Worm (Caenorhabditis elegans) whole organism, L4/young adult: Measurements from ENCODE around the gene F57G9.7.
A peak's percentile ranks its signal among the peaks of the same experiment; 100 is the strongest.

Experiments
- W03F9.2 ChIP-seq: fragments of 150-350 bp; optimal IDR thresholded peaks from 2 replicates; lab custom pipeline; 2014; ENCODE audit warnings: missing biosample characterization, missing genetic modification characterization
- dao-5 ChIP-seq: sonication (generic microtip); optimal IDR thresholded peaks from 2 replicates; lab custom pipeline; 2016; ENCODE audit warnings: missing genotype, missing genetic modification characterization, moderate library complexity, missing compliant biosample characterization
- him-1 ChIP-seq: sonication (generic microtip); optimal IDR thresholded peaks from 2 replicates; lab custom pipeline; 2016; ENCODE audit warnings: missing genotype, missing genetic modification reagents, missing genetic modification characterization, missing compliant biosample characterization

The F57G9.7 gene

ce11 chrII:12412417-12412816 lies 14.9 kb upstream of the F57G9.7 start, which contains the start of gene Y57A10C.1:
TSS of gene Y57A10C.1 (minus strand) at chrII:12412517.
- TF ChIP-seq him-1, result no peak

- TF ChIP-seq him-1 (no peak), dao-5 (no peak), W03F9.2 (tag; lab: Kevin White, UChicago) (no peak)
Observed at ce11 chrII:12410107-12410506, 12.6 kb upstream of the F57G9.7 start, which contains the start of gene F57G9.3. TSS of gene F57G9.3 (minus strand) at chrII:12410207.

ce11 chrII:12408717-12409116 lies 11.2 kb upstream of the F57G9.7 start, which contains the start of gene sre-31:
TSS of gene sre-31 (minus strand) at chrII:12408817.
- TF ChIP-seq dao-5 (no peak), W03F9.2 (tag; lab: Kevin White, UChicago) (no peak), him-1 (no peak)

- no peak for TF ChIP-seq W03F9.2 (tag; lab: Kevin White, UChicago)
- no peak for TF ChIP-seq dao-5
- TF ChIP-seq him-1, result no peak
Observed at ce11 chrII:12406394-12406793, 8.8 kb upstream of the F57G9.7 start, which contains the start of gene sre-30. TSS of gene sre-30 (minus strand) at chrII:12406494.

- TF ChIP-seq dao-5 (no peak), him-1 (no peak)
Observed at ce11 chrII:12401791-12402190, 4.2 kb upstream of the F57G9.7 start, which contains the start of gene sre-29. TSS of gene sre-29 (minus strand) at chrII:12401891.

ce11 chrII:12394138-12394537 lies 3.4 kb downstream of the F57G9.7 start:
- TF ChIP-seq him-1, result no peak
- no peak for TF ChIP-seq dao-5
- TF ChIP-seq W03F9.2 (tag; lab: Kevin White, UChicago), result no peak

- TF ChIP-seq dao-5, result no peak
Observed at ce11 chrII:12393690-12394089, 3.9 kb downstream of the F57G9.7 start, which contains the start of gene Y57A10B.7. TSS of gene Y57A10B.7 (minus strand) at chrII:12393790.

- no peak for TF ChIP-seq him-1
- TF ChIP-seq dao-5, result no peak
- TF ChIP-seq W03F9.2 (tag; lab: Kevin White, UChicago), result no peak
Observed at ce11 chrII:12389783-12390182, 7.8 kb downstream of the F57G9.7 start, which contains the start of gene Y57A10B.6. TSS of gene Y57A10B.6 (plus strand) at chrII:12390083.

ce11 chrII:12387980-12388379 lies 9.6 kb downstream of the F57G9.7 start, which contains the start of gene sre-41:
TSS of gene sre-41 (plus strand) at chrII:12388280.
- TF ChIP-seq W03F9.2 (tag; lab: Kevin White, UChicago) (no peak), dao-5 (no peak), him-1 (no peak)

ce11 chrII:12387487-12387886 lies 10.1 kb downstream of the F57G9.7 start:
- no peak for TF ChIP-seq W03F9.2 (tag; lab: Kevin White, UChicago)
- TF ChIP-seq him-1, result no peak
- TF ChIP-seq dao-5, result no peak

ce11 chrII:12386781-12387180 lies 10.8 kb downstream of the F57G9.7 start, which contains the start of gene sre-42:
TSS of gene sre-42 (minus strand) at chrII:12386881.
- TF ChIP-seq him-1 (no peak), W03F9.2 (tag; lab: Kevin White, UChicago) (no peak), dao-5 (no peak)

- TF ChIP-seq him-1 (no peak), dao-5 (no peak), W03F9.2 (tag; lab: Kevin White, UChicago) (no peak)
Observed at ce11 chrII:12385815-12386214, 11.7 kb downstream of the F57G9.7 start.

ce11 chrII:12382625-12383562 lies 14.7 kb downstream of the F57G9.7 start, which contains the start of gene btb-14:
TSS of gene btb-14 (plus strand) at chrII:12383463.
- TF ChIP-seq him-1, result peak; percentile 11
- no peak for TF ChIP-seq dao-5

- TF ChIP-seq dao-5 (no peak), him-1 (no peak), W03F9.2 (tag; lab: Kevin White, UChicago) (no peak)
Observed at ce11 chrII:12380888-12381287, 16.7 kb downstream of the F57G9.7 start.

ce11 chrII:12379430-12379829 lies 18.1 kb downstream of the F57G9.7 start, which contains the start of gene marc-5:
TSS of gene marc-5 (minus strand) at chrII:12379530.
- no peak for TF ChIP-seq him-1
- no peak for TF ChIP-seq dao-5
